Fruit fly (Drosophila melanogaster) whole organism, embryonic: ENCODE measurements around the gene CG14567.

Experiments
- Atf3 ChIP-seq: fragments of 200-800 bp; sonication (Bioruptor generic); optimal IDR thresholded peaks from 3 replicates; lab custom pipeline; 2016; ENCODE audit warnings: missing biosample characterization, missing genetic modification characterization
- Bdp1 ChIP-seq: fragments of 200-800 bp; sonication (Bioruptor generic); optimal IDR thresholded peaks from 3 replicates; lab custom pipeline; 2016; ENCODE audit warnings: missing biosample characterization, missing genetic modification characterization
- CG10366 ChIP-seq: fragments of 200-800 bp; sonication (Bioruptor generic); IDR thresholded peaks from 2 replicates; pipeline ENCODE4 v1.3.6; 2022; ENCODE audit warnings: missing biosample characterization, missing genetic modification characterization
- CG10979 ChIP-seq: fragments of 200-800 bp; sonication (Bioruptor generic); optimal IDR thresholded peaks from 2 replicates; lab custom pipeline; 2018; ENCODE audit warnings: missing biosample characterization, mild to moderate bottlenecking, missing genetic modification characterization, moderate library complexity
- CG11560 ChIP-seq: fragments of 200-800 bp; sonication (Bioruptor generic); IDR thresholded peaks from 3 replicates; pipeline ENCODE4 v1.3.6; 2022; ENCODE audit warnings: missing biosample characterization, missing genetic modification characterization
- CG12236 ChIP-seq: fragments of 200-800 bp; sonication (Bioruptor generic); optimal IDR thresholded peaks from 2 replicates; lab custom pipeline; 2016; ENCODE audit warnings: missing biosample characterization, missing genetic modification characterization
- CG12744 ChIP-seq: fragments of 200-800 bp; sonication (Bioruptor generic); optimal IDR thresholded peaks from 2 replicates; lab custom pipeline; 2016; ENCODE audit warnings: missing biosample characterization, missing genetic modification characterization
- CG15479 ChIP-seq: fragments of 200-800 bp; sonication (Bioruptor generic); optimal IDR thresholded peaks from 3 replicates; lab custom pipeline; 2019; ENCODE audit warnings: missing biosample characterization, mild to moderate bottlenecking, missing genetic modification characterization, moderate library complexity
- CG15696 ChIP-seq: fragments of 200-800 bp; sonication (Bioruptor generic); optimal IDR thresholded peaks from 2 replicates; lab custom pipeline; 2019; ENCODE audit warnings: missing biosample characterization, mild to moderate bottlenecking, missing genetic modification characterization, moderate library complexity
- CG16779 ChIP-seq: fragments of 200-800 bp; sonication (Bioruptor generic); IDR thresholded peaks from 2 replicates; pipeline ENCODE4 v1.3.6; 2022; ENCODE audit warnings: missing biosample characterization, missing genetic modification characterization
- CG31441 ChIP-seq: fragments of 200-800 bp; sonication (Bioruptor generic); IDR thresholded peaks from 2 replicates; pipeline ENCODE4 v1.3.6; 2022; ENCODE audit warnings: missing biosample characterization, missing genetic modification characterization
- CG6813 ChIP-seq: fragments of 200-800 bp; sonication (Bioruptor generic); optimal IDR thresholded peaks from 2 replicates; lab custom pipeline; 2017; ENCODE audit warnings: missing biosample characterization, missing genetic modification characterization, mild to moderate bottlenecking, moderate library complexity, missing genetic modification reagents
- CG7839 ChIP-seq: fragments of 200-800 bp; sonication (Bioruptor generic); optimal IDR thresholded peaks from 3 replicates; lab custom pipeline; 2018; ENCODE audit warnings: missing biosample characterization, mild to moderate bottlenecking, missing genetic modification characterization, moderate library complexity
- CG8478 ChIP-seq: fragments of >200 bp; optimal IDR thresholded peaks from 2 replicates; lab custom pipeline; 2018
- CG8944 ChIP-seq: fragments of 200-800 bp; sonication (Bioruptor generic); optimal IDR thresholded peaks from 3 replicates; lab custom pipeline; 2016; ENCODE audit warnings: missing biosample characterization, missing genetic modification characterization
- CTCF ChIP-seq: fragments of 200-800 bp; sonication (Bioruptor generic); optimal IDR thresholded peaks from 2 replicates; lab custom pipeline; 2017; ENCODE audit warnings: missing biosample characterization, mild to moderate bottlenecking, missing genetic modification characterization, moderate library complexity
- ERR ChIP-seq: fragments of 200-800 bp; sonication (Bioruptor generic); optimal IDR thresholded peaks from 2 replicates; lab custom pipeline; 2016; ENCODE audit warnings: missing biosample characterization, missing genetic modification characterization
- Fer1 ChIP-seq: fragments of 200-800 bp; sonication (Bioruptor generic); optimal IDR thresholded peaks from 2 replicates; lab custom pipeline; 2017; ENCODE audit warnings: missing biosample characterization, mild to moderate bottlenecking, missing genetic modification characterization
- Fer3 ChIP-seq: fragments of 200-800 bp; sonication (Bioruptor generic); optimal IDR thresholded peaks from 2 replicates; lab custom pipeline; 2018; ENCODE audit warnings: missing biosample characterization, mild to moderate bottlenecking, missing genetic modification characterization, moderate library complexity
- HmgD ChIP-seq: fragments of 200-800 bp; sonication (Bioruptor generic); optimal IDR thresholded peaks from 3 replicates; lab custom pipeline; 2016; ENCODE audit warnings: missing biosample characterization, missing genetic modification characterization
- Max ChIP-seq: fragments of 200-800 bp; sonication (Bioruptor generic); optimal IDR thresholded peaks from 2 replicates; lab custom pipeline; 2016; ENCODE audit warnings: missing biosample characterization, mild to moderate bottlenecking, missing genetic modification characterization
- Oli ChIP-seq: fragments of 200-800 bp; sonication (Bioruptor generic); optimal IDR thresholded peaks from 2 replicates; lab custom pipeline; 2018; ENCODE audit warnings: missing biosample characterization, mild to moderate bottlenecking, missing genetic modification characterization, moderate library complexity
- Opbp ChIP-seq: fragments of 200-800 bp; sonication (Bioruptor generic); IDR thresholded peaks from 3 replicates; pipeline ENCODE4 v1.3.6; 2022; ENCODE audit warnings: missing biosample characterization, missing genetic modification characterization; ENCODE audit not compliant: partially characterized antibody
- Poxn ChIP-seq: fragments of 200-800 bp; sonication (Bioruptor generic); IDR thresholded peaks from 2 replicates; pipeline ENCODE4 v1.3.6; 2022; ENCODE audit warnings: missing biosample characterization, missing genetic modification characterization
- Scr ChIP-seq: fragments of 200-800 bp; sonication (Bioruptor generic); IDR thresholded peaks from 2 replicates; pipeline ENCODE4 v1.3.6; 2022; ENCODE audit warnings: missing biosample characterization, missing genetic modification characterization; ENCODE audit not compliant: partially characterized antibody
- Sry-β ChIP-seq: fragments of 200-800 bp; sonication (Bioruptor generic); optimal IDR thresholded peaks from 2 replicates; lab custom pipeline; 2018; ENCODE audit warnings: missing biosample characterization, mild to moderate bottlenecking, missing genetic modification characterization, moderate library complexity
- Stat92E ChIP-seq, 3 experiments: fragments of >200 bp in 2 of 3; fragments of 200-800 bp in 1 of 3; sonication (Bioruptor generic) in 1 of 3; optimal IDR thresholded peaks; 2 replicates each; lab custom pipeline; 2017 to 2019; ENCODE audit warnings: missing biosample characterization in 3 of 3, missing genetic modification characterization in 3 of 3, mild to moderate bottlenecking in 1 of 3, moderate library complexity in 1 of 3
- YL-1 ChIP-seq: fragments of 200-800 bp; sonication (Bioruptor generic); optimal IDR thresholded peaks from 3 replicates; lab custom pipeline; 2017; ENCODE audit warnings: missing biosample characterization, mild to moderate bottlenecking, missing genetic modification characterization
- ase ChIP-seq: fragments of 200-800 bp; sonication (Bioruptor generic); IDR thresholded peaks from 3 replicates; pipeline ENCODE4 v1.3.6; 2022; ENCODE audit warnings: missing biosample characterization, missing genetic modification characterization
- bab2 ChIP-seq: fragments of 200-800 bp; sonication (Bioruptor generic); optimal IDR thresholded peaks from 2 replicates; lab custom pipeline; 2016; ENCODE audit warnings: missing biosample characterization, missing genetic modification characterization
- bbx ChIP-seq: fragments of 200-800 bp; sonication (Bioruptor generic); IDR thresholded peaks from 2 replicates; pipeline ENCODE4 v1.3.6; 2022; ENCODE audit warnings: missing biosample characterization, missing genetic modification characterization; ENCODE audit not compliant: partially characterized antibody
- bowl ChIP-seq: fragments of 200-800 bp; sonication (Bioruptor generic); IDR thresholded peaks from 2 replicates; pipeline ENCODE4 v1.3.6; 2022; ENCODE audit warnings: missing biosample characterization, missing genetic modification characterization
- cas ChIP-seq: fragments of 200-800 bp; sonication (Bioruptor generic); IDR thresholded peaks from 2 replicates; pipeline ENCODE4 v1.3.6; 2022; ENCODE audit warnings: missing biosample characterization, missing genetic modification characterization
- chm ChIP-seq: fragments of 200-800 bp; sonication (Bioruptor generic); IDR thresholded peaks from 2 replicates; pipeline ENCODE4 v1.3.6; 2022; ENCODE audit warnings: missing biosample characterization, missing genetic modification characterization
- dati ChIP-seq: fragments of 200-800 bp; sonication (Bioruptor generic); IDR thresholded peaks from 2 replicates; pipeline ENCODE4 v1.3.6; 2022; ENCODE audit warnings: missing biosample characterization, missing genetic modification characterization
- ewg ChIP-seq: fragments of 200-800 bp; sonication (Bioruptor generic); optimal IDR thresholded peaks from 3 replicates; lab custom pipeline; 2017; ENCODE audit warnings: mild to moderate bottlenecking, missing biosample characterization, missing genetic modification reagents, missing genetic modification characterization
- eyg ChIP-seq: fragments of 200-800 bp; sonication (Bioruptor generic); optimal IDR thresholded peaks from 3 replicates; lab custom pipeline; 2016; ENCODE audit warnings: missing biosample characterization, missing genetic modification characterization
- ftz-f1 ChIP-seq: fragments of 200-800 bp; sonication (Bioruptor generic); optimal IDR thresholded peaks from 2 replicates; lab custom pipeline; 2016; ENCODE audit warnings: missing biosample characterization, missing genetic modification characterization
- lov ChIP-seq, 2 experiments: fragments of 200-800 bp in 1 of 2; fragments of >200 bp in 1 of 2; sonication (Bioruptor generic) in 1 of 2; IDR thresholded peaks in 1 of 2; optimal IDR thresholded peaks in 1 of 2; 2 replicates in 1 of 2; 3 replicates in 1 of 2; pipeline versions ENCODE4 v1.3.6 to Lab custom; 2017 to 2022; ENCODE audit warnings: missing biosample characterization in 1 of 2, missing genetic modification characterization in 1 of 2
- luna ChIP-seq: fragments of 200-800 bp; sonication (Bioruptor generic); optimal IDR thresholded peaks from 2 replicates; lab custom pipeline; 2016; ENCODE audit warnings: missing biosample characterization, missing genetic modification characterization
- maf-S ChIP-seq: fragments of 200-800 bp; sonication (Bioruptor generic); optimal IDR thresholded peaks from 2 replicates; lab custom pipeline; 2016; ENCODE audit warnings: missing biosample characterization, missing genetic modification characterization
- p53 ChIP-seq: fragments of 200-800 bp; sonication (Bioruptor generic); optimal IDR thresholded peaks from 2 replicates; lab custom pipeline; 2016; ENCODE audit warnings: missing biosample characterization, missing genetic modification characterization
- pho ChIP-seq: fragments of 200-800 bp; sonication (Bioruptor generic); optimal IDR thresholded peaks from 2 replicates; lab custom pipeline; 2016; ENCODE audit warnings: missing biosample characterization, missing genetic modification characterization
- ranshi ChIP-seq: fragments of 200-800 bp; sonication (Bioruptor generic); IDR thresholded peaks from 2 replicates; pipeline ENCODE4 v1.3.6; 2022; ENCODE audit warnings: missing biosample characterization, missing genetic modification characterization
- repo ChIP-seq: fragments of 200-800 bp; sonication (Bioruptor generic); optimal IDR thresholded peaks from 2 replicates; lab custom pipeline; 2016; ENCODE audit warnings: missing biosample characterization, missing genetic modification characterization
- tio ChIP-seq: fragments of 200-800 bp; sonication (Bioruptor generic); optimal IDR thresholded peaks from 2 replicates; lab custom pipeline; 2017; ENCODE audit warnings: missing biosample characterization, missing genetic modification characterization, inconsistent platforms
- vfl ChIP-seq: fragments of 200-800 bp; sonication (Bioruptor generic); optimal IDR thresholded peaks from 2 replicates; lab custom pipeline; 2016; ENCODE audit warnings: missing biosample characterization, missing genetic modification characterization
- vnd ChIP-seq: fragments of 200-800 bp; sonication (Bioruptor generic); IDR thresholded peaks from 3 replicates; pipeline ENCODE4 v1.3.6; 2022; ENCODE audit warnings: missing biosample characterization, missing genetic modification characterization; ENCODE audit not compliant: partially characterized antibody
- vvl ChIP-seq: fragments of 200-800 bp; sonication (Bioruptor generic); IDR thresholded peaks from 2 replicates; pipeline ENCODE4 v1.3.6; 2022; ENCODE audit warnings: missing biosample characterization, missing genetic modification characterization
- wek ChIP-seq: fragments of 200-800 bp; sonication (Bioruptor generic); optimal IDR thresholded peaks from 3 replicates; lab custom pipeline; 2018; ENCODE audit warnings: missing biosample characterization, mild to moderate bottlenecking, missing genetic modification characterization, moderate library complexity

The CG14567 gene

dm6 chr3L:21738175-21739016, at the start of gene CG14567 (continued):
- TF ChIP-seq CG12744 (GFP tag; lab: Kevin White, UChicago) (no peak), wek (GFP tag; lab: Kevin White, UChicago) (no peak), ftz-f1 (GFP tag; lab: Kevin White, UChicago) (no peak), CG6813 (GFP tag; lab: Kevin White, UChicago) (no peak), HmgD (no peak), repo (GFP tag; lab: Kevin White, UChicago) (no peak), CG15696 (no peak), CG7839 (tag; lab: Kevin White, UChicago) (peak; percentile 52), maf-S (no peak), dati (GFP tag; lab: Robert Waterston, UW) (no peak), CG31441 (GFP tag; lab: Robert Waterston, UW) (peak; percentile 37; the same call in 1 of the 2 replicates), Scr (GFP tag; lab: Robert Waterston, UW) (no peak), YL-1 (no peak), tio (GFP tag; lab: Kevin White, UChicago) (peak; percentile 34), Sry-β (no peak), cas (no peak), vvl (peak; percentile 36; the same call in 1 of the 2 replicates), ranshi (GFP tag; lab: Robert Waterston, UW) (peak; percentile 52; the same call in 1 of the 2 replicates), CG12236 (GFP tag; lab: Kevin White, UChicago) (no peak), CG10979 (peak; percentile 29), bab2 (GFP tag; lab: Kevin White, UChicago) (no peak), CG8944 (GFP tag; lab: Kevin White, UChicago) (no peak), CG10366 (peak; percentile 21; the same call in 1 of the 2 replicates), Atf3 (GFP tag; lab: Kevin White, UChicago) (no peak), Max (GFP tag; lab: Kevin White, UChicago) (no peak), Bdp1 (GFP tag; lab: Kevin White, UChicago) (no peak), ERR (GFP tag; lab: Kevin White, UChicago) (no peak), Fer3 (no peak), p53 (no peak), Oli (tag; lab: Kevin White, UChicago) (peak; percentile 37), CG8478 (no peak), CTCF (GFP tag; lab: Kevin White, UChicago) (no peak), CG16779 (GFP tag; lab: Robert Waterston, UW) (no peak), vfl (GFP tag; lab: Kevin White, UChicago) (no peak), pho (no peak), chm (no peak), eyg (no peak), luna (GFP tag; lab: Kevin White, UChicago) (no peak), lov (optimal IDR thresholded peaks at IDR 0.05; lab: Kevin White, UChicago) (no peak), lov (GFP tag; IDR thresholded peaks at IDR 0.05; lab: Robert Waterston, UW) (no peak), Stat92E (GFP tag; optimal IDR thresholded peaks at IDR 0.05; lab: Kevin White, UChicago) (no peak), CG15479 (GFP tag; lab: Kevin White, UChicago) (no peak), Poxn (no peak), vnd (GFP tag; lab: Robert Waterston, UW) (no peak), Fer1 (GFP tag; lab: Kevin White, UChicago) (no peak), ase (GFP tag; lab: Robert Waterston, UW) (peak; percentile 12; the same call in 1 of the 3 replicates), bowl (GFP tag; lab: Robert Waterston, UW) (no peak), ewg (GFP tag; lab: Kevin White, UChicago) (peak; percentile 30), CG11560 (tag; lab: Robert Waterston, UW) (no peak), bbx (GFP tag; lab: Robert Waterston, UW) (no peak), Opbp (no peak)
